Fruit fly (Drosophila melanogaster) whole organism, embryonic: ENCODE data around the gene CG7564.

Source experiments
- BEAF-32 ChIP-seq: fragments of 200-800 bp; sonication (Bioruptor generic); optimal IDR thresholded peaks from 3 replicates; lab custom pipeline; 2017; ENCODE audit warnings: missing biosample characterization, missing genetic modification characterization, mild to moderate bottlenecking, moderate library complexity, missing genetic modification reagents
- CG10267 ChIP-seq: fragments of 200-800 bp; sonication (Bioruptor generic); optimal IDR thresholded peaks from 2 replicates; lab custom pipeline; 2018; ENCODE audit warnings: missing biosample characterization, mild to moderate bottlenecking, missing genetic modification characterization, moderate library complexity
- CG11504 ChIP-seq: fragments of 200-800 bp; sonication (Bioruptor generic); optimal IDR thresholded peaks from 3 replicates; lab custom pipeline; 2019; ENCODE audit warnings: missing biosample characterization, mild to moderate bottlenecking, missing genetic modification characterization, moderate library complexity
- CG11695 ChIP-seq: fragments of 200-800 bp; sonication (Bioruptor generic); IDR thresholded peaks from 3 replicates; pipeline ENCODE4 v1.3.6; 2022; ENCODE audit warnings: missing biosample characterization, missing genetic modification characterization
- CG1233 ChIP-seq: fragments of 200-800 bp; sonication (Bioruptor generic); optimal IDR thresholded peaks from 4 replicates; lab custom pipeline; 2018; ENCODE audit warnings: missing biosample characterization, mild to moderate bottlenecking, missing genetic modification characterization
- CG15601 ChIP-seq: fragments of 200-800 bp; sonication (Bioruptor generic); optimal IDR thresholded peaks from 3 replicates; lab custom pipeline; 2019; ENCODE audit warnings: missing biosample characterization, mild to moderate bottlenecking, missing genetic modification characterization, moderate library complexity
- CG1603 ChIP-seq: fragments of 200-800 bp; sonication (Bioruptor generic); optimal IDR thresholded peaks from 2 replicates; lab custom pipeline; 2019; ENCODE audit warnings: missing biosample characterization, mild to moderate bottlenecking, missing genetic modification characterization, moderate library complexity
- CG17186 ChIP-seq: fragments of 200-800 bp; sonication (Bioruptor generic); optimal IDR thresholded peaks from 3 replicates; lab custom pipeline; 2017; ENCODE audit warnings: missing biosample characterization, missing genetic modification reagents, missing genetic modification characterization
- CG17359 ChIP-seq: fragments of 200-800 bp; sonication (Bioruptor generic); optimal IDR thresholded peaks from 3 replicates; lab custom pipeline; 2018; ENCODE audit warnings: missing biosample characterization, mild to moderate bottlenecking, missing genetic modification characterization, moderate library complexity
- CG1832 ChIP-seq: fragments of 200-800 bp; sonication (Bioruptor generic); optimal IDR thresholded peaks from 2 replicates; lab custom pipeline; 2017; ENCODE audit warnings: missing biosample characterization, mild to moderate bottlenecking, missing genetic modification characterization, inconsistent platforms
- CG33213 ChIP-seq: fragments of 200-800 bp; sonication (Bioruptor generic); optimal IDR thresholded peaks from 3 replicates; lab custom pipeline; 2016; ENCODE audit warnings: missing biosample characterization, missing genetic modification characterization
- CG3407 ChIP-seq: fragments of 200-800 bp; sonication (Bioruptor generic); optimal IDR thresholded peaks from 2 replicates; lab custom pipeline; 2018; ENCODE audit warnings: missing biosample characterization, mild to moderate bottlenecking, missing genetic modification characterization
- CG6765 ChIP-seq: fragments of 200-800 bp; sonication (Bioruptor generic); optimal IDR thresholded peaks from 3 replicates; lab custom pipeline; 2017; ENCODE audit warnings: missing biosample characterization, mild to moderate bottlenecking, missing genetic modification characterization
- CG7271 ChIP-seq: fragments of 200-800 bp; sonication (Bioruptor generic); optimal IDR thresholded peaks from 2 replicates; lab custom pipeline; 2018; ENCODE audit warnings: missing biosample characterization, mild to moderate bottlenecking, missing genetic modification characterization, moderate library complexity
- CG7556 ChIP-seq: fragments of 200-800 bp; sonication (Bioruptor generic); optimal IDR thresholded peaks from 2 replicates; lab custom pipeline; 2017; ENCODE audit warnings: missing biosample characterization, mild to moderate bottlenecking, missing genetic modification characterization
- CG7963 ChIP-seq: fragments of 200-800 bp; sonication (Bioruptor generic); IDR thresholded peaks from 3 replicates; pipeline ENCODE4 v1.3.6; 2022; ENCODE audit warnings: missing biosample characterization, missing genetic modification characterization; ENCODE audit not compliant: partially characterized antibody
- CG8089 ChIP-seq: fragments of 200-800 bp; sonication (Bioruptor generic); optimal IDR thresholded peaks from 3 replicates; lab custom pipeline; 2016; ENCODE audit warnings: missing biosample characterization, missing genetic modification characterization
- CG9215 ChIP-seq: fragments of 200-800 bp; sonication (Bioruptor generic); IDR thresholded peaks from 2 replicates; pipeline ENCODE4 v1.3.6; 2022; ENCODE audit warnings: missing biosample characterization, missing genetic modification characterization
- D19B ChIP-seq: fragments of 200-800 bp; sonication (Bioruptor generic); optimal IDR thresholded peaks from 2 replicates; lab custom pipeline; 2017; ENCODE audit warnings: missing biosample characterization, mild to moderate bottlenecking, missing genetic modification characterization
- Doc3 ChIP-seq: fragments of 200-800 bp; sonication (Bioruptor generic); IDR thresholded peaks from 3 replicates; pipeline ENCODE4 v1.3.6; 2022; ENCODE audit warnings: missing biosample characterization, missing genetic modification characterization; ENCODE audit not compliant: partially characterized antibody
- Dref ChIP-seq: fragments of 200-800 bp; sonication (Bioruptor generic); IDR thresholded peaks from 2 replicates; pipeline ENCODE4 v1.3.6; 2022; ENCODE audit warnings: missing biosample characterization, missing genetic modification characterization
- ERR ChIP-seq: fragments of 200-800 bp; sonication (Bioruptor generic); optimal IDR thresholded peaks from 2 replicates; lab custom pipeline; 2016; ENCODE audit warnings: missing biosample characterization, missing genetic modification characterization
- Elba2 ChIP-seq: fragments of 200-800 bp; sonication (Bioruptor generic); optimal IDR thresholded peaks from 3 replicates; lab custom pipeline; 2016; ENCODE audit warnings: missing biosample characterization, missing genetic modification characterization
- Ets65A ChIP-seq: fragments of 200-800 bp; sonication (Bioruptor generic); peaks from one replicate; lab custom pipeline; 2016; ENCODE audit warnings: missing biosample characterization, missing genetic modification characterization
- HHEX ChIP-seq: fragments of 200-800 bp; sonication (Bioruptor generic); optimal IDR thresholded peaks from 3 replicates; lab custom pipeline; 2017; ENCODE audit warnings: missing biosample characterization, mild to moderate bottlenecking, missing genetic modification characterization, missing genetic modification reagents
- Hey ChIP-seq: fragments of 200-800 bp; sonication (Bioruptor generic); optimal IDR thresholded peaks from 3 replicates; lab custom pipeline; 2018; ENCODE audit warnings: missing biosample characterization, mild to moderate bottlenecking, missing genetic modification characterization
- HmgZ ChIP-seq: fragments of 200-800 bp; sonication (Bioruptor generic); optimal IDR thresholded peaks from 2 replicates; lab custom pipeline; 2018; ENCODE audit warnings: missing biosample characterization, mild to moderate bottlenecking, missing genetic modification characterization
- Hmr ChIP-seq: fragments of 200-800 bp; sonication (Bioruptor generic); optimal IDR thresholded peaks from 3 replicates; lab custom pipeline; 2017; ENCODE audit warnings: mild to moderate bottlenecking, missing biosample characterization, missing genetic modification reagents, missing genetic modification characterization
- Hr39 ChIP-seq: fragments of >200 bp; optimal IDR thresholded peaks from 2 replicates; lab custom pipeline; 2017
- Mrtf ChIP-seq: fragments of 200-800 bp; sonication (Bioruptor generic); IDR thresholded peaks from 3 replicates; pipeline ENCODE4 v1.3.6; 2022; ENCODE audit warnings: missing biosample characterization, missing genetic modification characterization
- NFAT ChIP-seq: fragments of 200-800 bp; sonication (Bioruptor generic); IDR thresholded peaks from 2 replicates; pipeline ENCODE4 v1.3.6; 2022; ENCODE audit warnings: missing biosample characterization, missing genetic modification characterization
- Oaz ChIP-seq: fragments of 200-800 bp; sonication (Bioruptor generic); IDR thresholded peaks from 2 replicates; pipeline ENCODE4 v1.3.6; 2022; ENCODE audit warnings: missing biosample characterization, missing genetic modification characterization
- Ptx1 ChIP-seq: fragments of 200-800 bp; sonication (Bioruptor generic); IDR thresholded peaks from 2 replicates; pipeline ENCODE4 v1.3.6; 2022; ENCODE audit warnings: missing biosample characterization, missing genetic modification characterization
- Sry-β ChIP-seq: fragments of 200-800 bp; sonication (Bioruptor generic); optimal IDR thresholded peaks from 2 replicates; lab custom pipeline; 2018; ENCODE audit warnings: missing biosample characterization, mild to moderate bottlenecking, missing genetic modification characterization, moderate library complexity
- ase ChIP-seq: fragments of 200-800 bp; sonication (Bioruptor generic); IDR thresholded peaks from 3 replicates; pipeline ENCODE4 v1.3.6; 2022; ENCODE audit warnings: missing biosample characterization, missing genetic modification characterization
- bab2 ChIP-seq: fragments of 200-800 bp; sonication (Bioruptor generic); optimal IDR thresholded peaks from 2 replicates; lab custom pipeline; 2016; ENCODE audit warnings: missing biosample characterization, missing genetic modification characterization
- br ChIP-seq: fragments of >200 bp; optimal IDR thresholded peaks from 2 replicates; lab custom pipeline; 2017
- crc ChIP-seq: fragments of 200-800 bp; sonication (Bioruptor generic); optimal IDR thresholded peaks from 2 replicates; lab custom pipeline; 2016; ENCODE audit warnings: missing biosample characterization, missing genetic modification characterization
- dm ChIP-seq: fragments of 200-800 bp; sonication (Bioruptor generic); optimal IDR thresholded peaks from 3 replicates; lab custom pipeline; 2016; ENCODE audit warnings: missing biosample characterization, missing genetic modification characterization
- en ChIP-seq: fragments of 200-800 bp; sonication (Bioruptor generic); optimal IDR thresholded peaks from 2 replicates; lab custom pipeline; 2016; ENCODE audit warnings: missing biosample characterization, missing genetic modification characterization
- fd96Cb ChIP-seq: fragments of 200-800 bp; sonication (Bioruptor generic); optimal IDR thresholded peaks from 2 replicates; lab custom pipeline; 2018; ENCODE audit warnings: missing biosample characterization, mild to moderate bottlenecking, missing genetic modification characterization, moderate library complexity
- fru ChIP-seq: fragments of >200 bp; optimal IDR thresholded peaks from 2 replicates; lab custom pipeline; 2017
- gfzf ChIP-seq: fragments of 200-800 bp; sonication (Bioruptor generic); optimal IDR thresholded peaks from 2 replicates; lab custom pipeline; 2016; ENCODE audit warnings: missing biosample characterization, mild to moderate bottlenecking, missing genetic modification characterization, moderate library complexity
- lbe ChIP-seq: fragments of 200-800 bp; sonication (Bioruptor generic); optimal IDR thresholded peaks from 2 replicates; lab custom pipeline; 2016; ENCODE audit warnings: missing biosample characterization, mild to moderate bottlenecking, missing genetic modification characterization
- lilli ChIP-seq: fragments of 200-800 bp; sonication (Bioruptor generic); optimal IDR thresholded peaks from 3 replicates; lab custom pipeline; 2016; ENCODE audit warnings: missing biosample characterization, missing genetic modification characterization
- luna ChIP-seq: fragments of 200-800 bp; sonication (Bioruptor generic); optimal IDR thresholded peaks from 2 replicates; lab custom pipeline; 2016; ENCODE audit warnings: missing biosample characterization, missing genetic modification characterization
- oc ChIP-seq: fragments of 200-800 bp; sonication (Bioruptor generic); optimal IDR thresholded peaks from 2 replicates; lab custom pipeline; 2018; ENCODE audit warnings: missing biosample characterization, mild to moderate bottlenecking, missing genetic modification characterization, moderate library complexity
- p53 ChIP-seq: fragments of 200-800 bp; sonication (Bioruptor generic); optimal IDR thresholded peaks from 2 replicates; lab custom pipeline; 2016; ENCODE audit warnings: missing biosample characterization, missing genetic modification characterization
- pfk ChIP-seq: fragments of 200-800 bp; sonication (Bioruptor generic); optimal IDR thresholded peaks from 2 replicates; lab custom pipeline; 2018; ENCODE audit warnings: missing biosample characterization, mild to moderate bottlenecking, missing genetic modification characterization, moderate library complexity
- psq ChIP-seq: fragments of 200-800 bp; sonication (Bioruptor generic); optimal IDR thresholded peaks from 2 replicates; lab custom pipeline; 2017; ENCODE audit warnings: missing biosample characterization, missing genetic modification characterization
- slbo ChIP-seq: fragments of 200-800 bp; sonication (Bioruptor generic); IDR thresholded peaks from 2 replicates; pipeline ENCODE4 v1.3.6; 2022; ENCODE audit warnings: missing biosample characterization, missing genetic modification characterization
- tin ChIP-seq: fragments of 200-800 bp; sonication (Bioruptor generic); optimal IDR thresholded peaks from 3 replicates; lab custom pipeline; 2016; ENCODE audit warnings: missing biosample characterization, missing genetic modification characterization
- tup ChIP-seq: fragments of 200-800 bp; sonication (Bioruptor generic); optimal IDR thresholded peaks from 2 replicates; lab custom pipeline; 2016; ENCODE audit warnings: missing biosample characterization, mild to moderate bottlenecking, missing genetic modification characterization, moderate library complexity

The CG7564 gene

DNA sequence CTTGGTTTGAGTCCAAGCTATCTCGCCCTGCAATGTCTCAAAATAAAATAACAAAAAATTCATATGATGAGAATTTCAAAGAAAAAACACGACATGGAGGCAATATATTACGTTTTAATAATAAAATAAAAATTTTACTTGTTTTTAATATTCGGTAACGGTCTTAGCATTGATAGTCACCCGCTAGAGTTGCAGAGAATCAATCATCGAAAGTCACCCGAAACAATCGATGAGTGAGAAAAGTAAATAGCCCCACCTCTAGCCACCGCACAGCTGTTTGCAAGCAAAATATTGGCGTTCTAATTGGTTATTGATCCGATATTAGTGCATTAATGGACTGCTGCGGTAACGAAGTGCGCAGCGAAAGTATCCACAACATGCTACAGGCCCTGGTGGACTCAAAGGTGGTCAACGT is 38.1 kb upstream of the CG7564 start, which contains the start of gene CG34250 (continued):
- TF ChIP-seq Mrtf (GFP tag; lab: Robert Waterston, UW) (no peak), lilli (GFP tag; lab: Kevin White, UChicago) (peak; percentile 64), Hr39 (no peak), ase (GFP tag; lab: Robert Waterston, UW) (no peak), CG17359 (tag; lab: Kevin White, UChicago) (peak; percentile 9), CG1832 (GFP tag; lab: Kevin White, UChicago) (no peak), lbe (GFP tag; lab: Kevin White, UChicago) (peak; percentile 67), CG11695 (GFP tag; lab: Robert Waterston, UW) (no peak), Sry-β (peak; percentile 1), slbo (GFP tag; lab: Robert Waterston, UW) (peak; percentile 47; the same call in 1 of the 2 replicates), NFAT (GFP tag; lab: Robert Waterston, UW) (no peak; the same call in 1 of the 2 replicates), CG6765 (GFP tag; lab: Kevin White, UChicago) (no peak), tin (peak; percentile 16), Hmr (GFP tag; lab: Kevin White, UChicago) (peak; percentile 55), oc (tag; lab: Kevin White, UChicago) (no peak), CG7271 (tag; lab: Kevin White, UChicago) (no peak), crc (GFP tag; lab: Kevin White, UChicago) (no peak), Ets65A (GFP tag; lab: Kevin White, UChicago) (no peak), CG3407 (no peak), Ptx1 (GFP tag; lab: Robert Waterston, UW) (no peak), CG1603 (tag; lab: Kevin White, UChicago) (peak; percentile 25), HmgZ (tag; lab: Kevin White, UChicago) (peak; percentile 59), D19B (GFP tag; lab: Kevin White, UChicago) (no peak), fd96Cb (tag; lab: Kevin White, UChicago) (no peak), luna (GFP tag; lab: Kevin White, UChicago) (no peak), CG7556 (GFP tag; lab: Kevin White, UChicago) (no peak), CG17186 (GFP tag; lab: Kevin White, UChicago) (peak; percentile 14), Hey (tag; lab: Kevin White, UChicago) (no peak), CG9215 (no peak), fru (lab: Kevin White, UChicago) (no peak), br (no peak), pfk (GFP tag; lab: Kevin White, UChicago) (no peak), Oaz (GFP tag; lab: Robert Waterston, UW) (no peak), dm (GFP tag; lab: Kevin White, UChicago) (no peak), bab2 (GFP tag; lab: Kevin White, UChicago) (no peak), en (GFP tag; lab: Kevin White, UChicago) (no peak), CG11504 (tag; lab: Kevin White, UChicago) (peak; percentile 53), CG10267 (peak; percentile 65), CG8089 (no peak), BEAF-32 (GFP tag; lab: Kevin White, UChicago) (peak; percentile 88), psq (no peak), HHEX (GFP tag; lab: Kevin White, UChicago) (no peak), CG15601 (tag; lab: Kevin White, UChicago) (peak; percentile 58), tup (no peak), Dref (peak; percentile 89), CG7963 (no peak), gfzf (GFP tag; lab: Kevin White, UChicago) (peak; percentile 39), ERR (no peak), Elba2 (GFP tag; lab: Kevin White, UChicago) (peak; percentile 68), CG33213 (GFP tag; lab: Kevin White, UChicago) (no peak), CG1233 (GFP tag; lab: Kevin White, UChicago) (no peak), p53 (GFP tag; lab: Kevin White, UChicago) (no peak), Doc3 (GFP tag; lab: Robert Waterston, UW) (peak; percentile 76; the same call in 2 of the 3 replicates)
